Worm (Caenorhabditis elegans) whole organism, L4 larva: ENCODE measurements around the gene str-64.

Experiments used
- F37D6.2 ChIP-seq: sonication (generic microtip); optimal IDR thresholded peaks from 2 replicates; lab custom pipeline; 2016; ENCODE audit warnings: mild to moderate bottlenecking, missing genetic modification characterization, missing compliant biosample characterization
- F49E8.2 ChIP-seq: sonication (generic microtip); optimal IDR thresholded peaks from 2 replicates; lab custom pipeline; 2016; ENCODE audit warnings: missing compliant biosample characterization, mild to moderate bottlenecking, missing genetic modification characterization, borderline replicate concordance
- T26A8.4 ChIP-seq: fragments of 200-800 bp; sonication (Bioruptor generic); IDR thresholded peaks from 2 replicates; pipeline ENCODE4 v1.3.6; 2022; ENCODE audit warnings: missing genetic modification characterization, missing compliant biosample characterization
- Y5F2A.4 ChIP-seq: fragments of 200-800 bp; sonication (Bioruptor generic); optimal IDR thresholded peaks from 2 replicates; lab custom pipeline; 2018; ENCODE audit warnings: mild to moderate bottlenecking, missing genetic modification characterization, missing compliant biosample characterization
- aha-1 ChIP-seq: fragments of 150-350 bp; peaks from one replicate; lab custom pipeline; 2014; ENCODE audit warnings: missing biosample characterization, missing genetic modification characterization
- ama-1 ChIP-seq: fragments of 150-350 bp; optimal IDR thresholded peaks from 2 replicates; lab custom pipeline; 2014; ENCODE audit warnings: inconsistent platforms, mixed read lengths
- attf-4 ChIP-seq: sonication (generic microtip); optimal IDR thresholded peaks from 3 replicates; lab custom pipeline; 2017; ENCODE audit warnings: missing biosample characterization, missing genetic modification characterization
- ceh-20 ChIP-seq: fragments of 200-800 bp; sonication (Bioruptor generic); IDR thresholded peaks from 2 replicates; pipeline ENCODE4 v1.3.6; 2022; ENCODE audit warnings: missing genetic modification reagents, missing genetic modification characterization, missing compliant biosample characterization
- ceh-44 ChIP-seq: fragments of 200-800 bp; sonication (Bioruptor generic); IDR thresholded peaks from 2 replicates; pipeline ENCODE4 v1.3.6; 2022; ENCODE audit warnings: missing genetic modification reagents, missing genetic modification characterization, missing compliant biosample characterization
- ceh-82 ChIP-seq: sonication (generic microtip); optimal IDR thresholded peaks from 2 replicates; lab custom pipeline; 2017; ENCODE audit warnings: missing biosample characterization, missing genetic modification characterization
- ctbp-1 ChIP-seq: fragments of 200-800 bp; sonication (Bioruptor generic); IDR thresholded peaks from 2 replicates; pipeline ENCODE4 v1.3.6; 2022; ENCODE audit warnings: missing genetic modification reagents, missing genetic modification characterization, missing compliant biosample characterization
- daf-16 ChIP-seq, 3 experiments: sonication (generic microtip); optimal IDR thresholded peaks; 2 replicates each; lab custom pipeline; 2016 to 2017; ENCODE audit warnings: missing genetic modification characterization in 3 of 3, missing genetic modification reagents in 3 of 3, mild to moderate bottlenecking in 2 of 3, missing compliant biosample characterization in 2 of 3, missing biosample characterization in 1 of 3, moderate library complexity in 1 of 3
- daf-8 ChIP-seq: fragments of 200-800 bp; sonication (Bioruptor generic); IDR thresholded peaks from 2 replicates; pipeline ENCODE4 v1.3.6; 2022; ENCODE audit warnings: missing genetic modification characterization, missing compliant biosample characterization
- dmd-6 ChIP-seq: fragments of 200-800 bp; sonication (Bioruptor generic); IDR thresholded peaks from 2 replicates; pipeline ENCODE4 v1.3.6; 2022; ENCODE audit warnings: missing genetic modification reagents, missing genetic modification characterization, missing compliant biosample characterization
- dpl-1 ChIP-seq: fragments of 150-350 bp; optimal IDR thresholded peaks from 2 replicates; lab custom pipeline; 2014; ENCODE audit warnings: missing biosample characterization, missing genetic modification reagents, missing genetic modification characterization
- fos-1 ChIP-seq: fragments of 150-350 bp; optimal IDR thresholded peaks from 2 replicates; lab custom pipeline; 2014; ENCODE audit warnings: missing biosample characterization, missing genetic modification characterization
- hlh-11 ChIP-seq: fragments of 200-800 bp; sonication (Bioruptor generic); optimal IDR thresholded peaks from 2 replicates; lab custom pipeline; 2018; ENCODE audit warnings: mild to moderate bottlenecking, missing genetic modification characterization, missing compliant biosample characterization
- hlh-30 ChIP-seq: sonication (generic microtip); optimal IDR thresholded peaks from 2 replicates; lab custom pipeline; 2017; ENCODE audit warnings: antibody characterized with exemption, mild to moderate bottlenecking, missing genetic modification characterization, missing compliant biosample characterization; ENCODE audit not compliant: insufficient read depth
- lin-38 ChIP-seq: fragments of 200-800 bp; sonication (Bioruptor generic); IDR thresholded peaks from 2 replicates; pipeline ENCODE4 v1.3.6; 2022; ENCODE audit warnings: missing genetic modification reagents, missing genetic modification characterization, missing compliant biosample characterization
- madf-5 ChIP-seq, 2 experiments: fragments of 200-800 bp; sonication (Bioruptor generic); IDR thresholded peaks; 2 replicates each; pipeline ENCODE4 v1.3.6; 2022; ENCODE audit warnings: missing compliant biosample characterization in 2 of 2, missing genetic modification characterization in 2 of 2
- madf-9 ChIP-seq: fragments of 200-800 bp; sonication (Bioruptor generic); conservative IDR thresholded peaks from 2 replicates; pipeline ENCODE4 v1.3.6; 2022; ENCODE audit warnings: missing genetic modification reagents, missing genetic modification characterization, missing compliant biosample characterization
- mep-1 ChIP-seq: fragments of 150-350 bp; sonication (generic microtip); optimal IDR thresholded peaks from 3 replicates; lab custom pipeline; 2014; ENCODE audit warnings: missing biosample characterization, missing genetic modification characterization
- mes-2 ChIP-seq: sonication (generic microtip); optimal IDR thresholded peaks from 2 replicates; lab custom pipeline; 2016; ENCODE audit warnings: missing genotype, mild to moderate bottlenecking, missing genetic modification characterization, missing compliant biosample characterization; ENCODE audit not compliant: poor library complexity, severe bottlenecking
- mxl-3 ChIP-seq: fragments of 200-800 bp; sonication (Bioruptor generic); optimal IDR thresholded peaks from 2 replicates; lab custom pipeline; 2018; ENCODE audit warnings: mild to moderate bottlenecking, missing genetic modification characterization, missing compliant biosample characterization
- nhr-10 ChIP-seq: fragments of 150-350 bp; optimal IDR thresholded peaks from 2 replicates; lab custom pipeline; 2014; ENCODE audit warnings: missing biosample characterization, missing genetic modification characterization
- nhr-102 ChIP-seq: sonication (generic microtip); optimal IDR thresholded peaks from 2 replicates; lab custom pipeline; 2016; ENCODE audit warnings: mild to moderate bottlenecking, missing genetic modification characterization, moderate library complexity, missing compliant biosample characterization
- nhr-11 ChIP-seq: fragments of 150-350 bp; optimal IDR thresholded peaks from 2 replicates; lab custom pipeline; 2014; ENCODE audit warnings: missing biosample characterization, missing genetic modification characterization
- nhr-111 ChIP-seq: fragments of 200-800 bp; sonication (Bioruptor generic); optimal IDR thresholded peaks from 2 replicates; lab custom pipeline; 2018; ENCODE audit warnings: mild to moderate bottlenecking, missing genetic modification characterization, missing compliant biosample characterization
- nhr-25 ChIP-seq: sonication (generic microtip); optimal IDR thresholded peaks from 2 replicates; lab custom pipeline; 2017; ENCODE audit warnings: missing genetic modification characterization, mild to moderate bottlenecking, missing compliant biosample characterization, antibody characterized with exemption, moderate library complexity, borderline replicate concordance; ENCODE audit not compliant: insufficient read depth
- nhr-28 ChIP-seq: fragments of 150-350 bp; optimal IDR thresholded peaks from 2 replicates; lab custom pipeline; 2014; ENCODE audit warnings: missing biosample characterization, missing genetic modification characterization
- nhr-42 ChIP-seq: fragments of 200-800 bp; sonication (Bioruptor generic); IDR thresholded peaks from 2 replicates; pipeline ENCODE4 v1.3.6; 2022; ENCODE audit warnings: missing genetic modification characterization, missing compliant biosample characterization
- nhr-6 ChIP-seq: fragments of 150-350 bp; optimal IDR thresholded peaks from 2 replicates; lab custom pipeline; 2014; ENCODE audit warnings: missing biosample characterization, missing genetic modification characterization
- nhr-77 ChIP-seq: fragments of 150-350 bp; optimal IDR thresholded peaks from 2 replicates; lab custom pipeline; 2014; ENCODE audit warnings: missing biosample characterization, missing genetic modification characterization
- php-3 ChIP-seq: fragments of 200-800 bp; sonication (Bioruptor generic); IDR thresholded peaks from 2 replicates; pipeline ENCODE4 v1.3.6; 2022; ENCODE audit warnings: missing genetic modification reagents, missing genetic modification characterization, missing compliant biosample characterization
- rbr-2 ChIP-seq: sonication (generic microtip); optimal IDR thresholded peaks from 2 replicates; lab custom pipeline; 2016; ENCODE audit warnings: missing genotype, missing genetic modification characterization, missing compliant biosample characterization
- snpc-4 ChIP-seq: fragments of 150-350 bp; optimal IDR thresholded peaks from 2 replicates; lab custom pipeline; 2014; ENCODE audit warnings: missing biosample characterization, missing genetic modification characterization
- unc-39 ChIP-seq: sonication (generic microtip); optimal IDR thresholded peaks from 2 replicates; lab custom pipeline; 2017; ENCODE audit warnings: missing biosample characterization, missing genetic modification characterization
- unc-62 ChIP-seq, 3 experiments: fragments of 150-350 bp in 1 of 3; sonication (generic microtip); optimal IDR thresholded peaks in 2 of 3; peaks in 1 of 3; 1 replicate in 1 of 3; 2 replicates in 2 of 3; lab custom pipeline; 2014 to 2017; ENCODE audit warnings: missing biosample characterization in 3 of 3, missing genetic modification characterization in 3 of 3, missing genetic modification reagents in 3 of 3, missing genotype in 1 of 3
- vab-7 ChIP-seq: fragments of 200-800 bp; sonication (Bioruptor generic); IDR thresholded peaks from 2 replicates; pipeline ENCODE4 v1.3.6; 2022; ENCODE audit warnings: missing genetic modification reagents, missing genetic modification characterization, missing compliant biosample characterization
- zfp-3 ChIP-seq: fragments of 200-800 bp; sonication (Bioruptor generic); conservative IDR thresholded peaks from 2 replicates; pipeline ENCODE4 v1.3.6; 2022; ENCODE audit warnings: missing genetic modification reagents, missing genetic modification characterization, missing compliant biosample characterization
- zip-11 ChIP-seq: fragments of 200-800 bp; sonication (Bioruptor generic); IDR thresholded peaks from 2 replicates; pipeline ENCODE4 v1.3.6; 2022; ENCODE audit warnings: missing genetic modification characterization, missing compliant biosample characterization
- zip-2 ChIP-seq: fragments of 150-350 bp; optimal IDR thresholded peaks from 2 replicates; lab custom pipeline; 2014; ENCODE audit warnings: missing biosample characterization, missing genetic modification characterization

str-64 gene

ce11 chrV:3275033-3275432 is 8.0 kb upstream of the str-64 start, which contains the start of gene T28A11.3:
TSS of gene T28A11.3 (plus strand) at chrV:3275333.
- TF ChIP-seq daf-16 (GFP tag; optimal IDR thresholded peaks at IDR 0.05; lab: Kevin White, UChicago) (peak in 1 of 2 experiments; percentile 32), daf-16 (tag; optimal IDR thresholded peaks at IDR 0.05; lab: Kevin White, UChicago) (no peak), ceh-82 (tag; lab: Kevin White, UChicago) (no peak)

- TF ChIP-seq madf-9 = no peak
- TF ChIP-seq hlh-30 = peak; percentile 16
- TF ChIP-seq nhr-11 (tag; lab: Kevin White, UChicago) = peak; percentile 15
- TF ChIP-seq nhr-6 (tag; lab: Kevin White, UChicago) = no peak
- TF ChIP-seq unc-62 (GFP tag; optimal IDR thresholded peaks at IDR 0.05 in 1 of 2; lab: Kevin White, UChicago) = peak in 1 of 2 experiments; percentile 80
- no peak for TF ChIP-seq unc-62 (tag; optimal IDR thresholded peaks at IDR 0.05; lab: Kevin White, UChicago)
- TF ChIP-seq daf-16 (GFP tag; optimal IDR thresholded peaks at IDR 0.05; lab: Kevin White, UChicago) = peak in 1 of 2 experiments; percentile 90
- no peak for TF ChIP-seq daf-16 (tag; optimal IDR thresholded peaks at IDR 0.05; lab: Kevin White, UChicago)
- peak; percentile 56 for TF ChIP-seq dmd-6 (GFP tag; lab: Robert Waterston, UW)
- TF ChIP-seq mxl-3 (GFP tag; lab: Kevin White, UChicago) = peak; percentile 49
- 0 out of 2 replicates have a peak, but pooled peaks have one; percentile 26 for TF ChIP-seq ceh-20
- peak; percentile 70 for TF ChIP-seq hlh-11 (tag; lab: Kevin White, UChicago)
Measured at ce11 chrV:3276184-3276583, 6.9 kb upstream of the str-64 start.

DNA sequence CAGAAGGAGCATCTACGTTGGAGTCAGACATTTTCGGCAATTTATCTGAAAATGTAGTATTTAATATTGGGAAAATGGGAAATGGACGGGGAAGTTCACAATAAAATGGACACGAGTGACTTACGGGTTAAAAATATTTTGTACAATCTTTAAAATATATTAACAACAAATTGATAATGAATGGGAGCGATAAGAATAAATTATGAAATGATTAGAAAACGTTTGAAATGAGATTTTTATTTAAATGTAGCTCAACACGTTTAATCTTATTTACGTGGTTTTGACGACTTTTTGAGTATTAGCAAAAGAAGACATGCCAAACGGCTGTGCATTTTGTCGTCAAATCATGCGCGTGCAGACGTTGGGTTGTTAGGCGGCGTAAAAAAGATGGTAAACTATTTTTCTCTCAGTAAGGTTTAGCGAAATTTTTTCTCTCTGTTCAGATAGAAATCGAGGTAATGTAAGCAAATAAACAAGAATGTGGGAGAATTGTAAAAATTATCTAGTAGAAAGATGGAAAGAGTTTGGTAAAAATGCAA is 4.9 kb upstream of the str-64 start, which contains the start of gene fbxa-64:
TSS of gene fbxa-64 (minus strand) at position 51 of the 539 bp plus-strand sequence.
- TF ChIP-seq daf-8 (no peak), nhr-25 (tag; lab: Kevin White, UChicago) (no peak), unc-62 (GFP tag; optimal IDR thresholded peaks at IDR 0.05 in 1 of 2; lab: Kevin White, UChicago) (peak in 1 of 2 experiments; percentile 8), unc-62 (tag; optimal IDR thresholded peaks at IDR 0.05; lab: Kevin White, UChicago) (no peak), dpl-1 (GFP tag; lab: Kevin White, UChicago) (peak; percentile 7), madf-5 (GFP tag; IDR thresholded peaks at IDR 0.05; lab: Robert Waterston, UW) (no peak), mes-2 (tag; lab: Kevin White, UChicago) (peak; percentile 50), nhr-42 (GFP tag; lab: Robert Waterston, UW) (no peak), zip-11 (GFP tag; lab: Robert Waterston, UW) (no peak)
- TF ChIP-seq, all 104 proteins: peak for 3

- TF ChIP-seq nhr-77 (tag; lab: Kevin White, UChicago) = no peak
- TF ChIP-seq zfp-3 (GFP tag; lab: Robert Waterston, UW) = no peak
- peak; percentile 54 for TF ChIP-seq hlh-11 (tag; lab: Kevin White, UChicago)
- no peak for TF ChIP-seq T26A8.4
- TF ChIP-seq ceh-82 (tag; lab: Kevin White, UChicago) = no peak
- TF ChIP-seq nhr-102 (tag; lab: Kevin White, UChicago) = no peak
- no peak for TF ChIP-seq ceh-44 (GFP tag; lab: Robert Waterston, UW)
- TF ChIP-seq F37D6.2 (tag; lab: Kevin White, UChicago) = no peak
- TF ChIP-seq lin-38 (GFP tag; lab: Robert Waterston, UW) = no peak
- TF ChIP-seq rbr-2 (tag; lab: Kevin White, UChicago) = no peak
- peak; percentile 35 for TF ChIP-seq aha-1 (tag; lab: Kevin White, UChicago)
- no peak for TF ChIP-seq mep-1 (tag; lab: Kevin White, UChicago)
- TF ChIP-seq attf-4 (tag; lab: Kevin White, UChicago) = no peak
- TF ChIP-seq Y5F2A.4 (GFP tag; lab: Kevin White, UChicago) = no peak
- no peak for TF ChIP-seq madf-9
- no peak for TF ChIP-seq F49E8.2
- peak; percentile 40 for TF ChIP-seq dmd-6 (GFP tag; lab: Robert Waterston, UW)
- no peak for TF ChIP-seq snpc-4 (tag; lab: Kevin White, UChicago)
- TF ChIP-seq daf-16 (GFP tag; optimal IDR thresholded peaks at IDR 0.05; lab: Kevin White, UChicago) = peak in 1 of 2 experiments; percentile 86
- no peak for TF ChIP-seq daf-16 (tag; optimal IDR thresholded peaks at IDR 0.05; lab: Kevin White, UChicago)
- no peak for TF ChIP-seq fos-1 (tag; lab: Kevin White, UChicago)
- TF ChIP-seq nhr-28 = peak; percentile 10
- TF ChIP-seq nhr-111 = no peak
- no peak for TF ChIP-seq nhr-10 (tag; lab: Kevin White, UChicago)
- no peak for TF ChIP-seq php-3
- TF ChIP-seq ama-1 (lab: Kevin White, UChicago) = no peak
- no peak for TF ChIP-seq ctbp-1 (GFP tag; lab: Robert Waterston, UW)
- TF ChIP-seq zip-2 (tag; lab: Kevin White, UChicago) = no peak
- TF ChIP-seq vab-7 (GFP tag; lab: Robert Waterston, UW) = no peak
- TF ChIP-seq unc-39 (tag; lab: Kevin White, UChicago) = no peak
- no peak for TF ChIP-seq daf-8
- no peak for TF ChIP-seq nhr-6 (tag; lab: Kevin White, UChicago)
Measured at ce11 chrV:3279138-3279537, 3.9 kb upstream of the str-64 start.
